Fruit fly (Drosophila melanogaster) whole organism, embryonic: ENCODE measurements around the gene Cyt-c-d.

ENCODE experiments used
- Ada2b ChIP-seq: fragments of 200-800 bp; sonication (Bioruptor generic); IDR thresholded peaks from 2 replicates; pipeline ENCODE4 v1.3.6; 2022; ENCODE audit warnings: missing biosample characterization, missing genetic modification characterization
- Aef1 ChIP-seq: fragments of 200-800 bp; sonication (Bioruptor generic); IDR thresholded peaks from 3 replicates; pipeline ENCODE4 v1.3.6; 2022; ENCODE audit warnings: missing biosample characterization, missing genetic modification characterization
- Atf6 ChIP-seq: fragments of 200-800 bp; sonication (Bioruptor generic); IDR thresholded peaks from 2 replicates; pipeline ENCODE4 v1.3.6; 2022; ENCODE audit warnings: missing biosample characterization, missing genetic modification characterization
- B-H1 ChIP-seq: fragments of 200-800 bp; sonication (Bioruptor generic); IDR thresholded peaks from 3 replicates; pipeline ENCODE4 v1.3.6; 2022; ENCODE audit warnings: missing biosample characterization, missing genetic modification characterization
- Bdp1 ChIP-seq: fragments of 200-800 bp; sonication (Bioruptor generic); optimal IDR thresholded peaks from 3 replicates; lab custom pipeline; 2016; ENCODE audit warnings: missing biosample characterization, missing genetic modification characterization
- CG10209 ChIP-seq: fragments of 200-800 bp; sonication (Bioruptor generic); optimal IDR thresholded peaks from 3 replicates; lab custom pipeline; 2017; ENCODE audit warnings: missing biosample characterization, mild to moderate bottlenecking, missing genetic modification characterization, missing genetic modification reagents
- CG10979 ChIP-seq: fragments of 200-800 bp; sonication (Bioruptor generic); optimal IDR thresholded peaks from 2 replicates; lab custom pipeline; 2018; ENCODE audit warnings: missing biosample characterization, mild to moderate bottlenecking, missing genetic modification characterization, moderate library complexity
- CG11093 ChIP-seq: fragments of 200-800 bp; sonication (Bioruptor generic); IDR thresholded peaks from 3 replicates; pipeline ENCODE4 v1.3.6; 2022; ENCODE audit warnings: missing biosample characterization, missing genetic modification characterization
- CG11398 ChIP-seq: fragments of 200-800 bp; sonication (Bioruptor generic); optimal IDR thresholded peaks from 2 replicates; lab custom pipeline; 2016; ENCODE audit warnings: missing biosample characterization, missing genetic modification characterization
- CG11504 ChIP-seq: fragments of 200-800 bp; sonication (Bioruptor generic); optimal IDR thresholded peaks from 3 replicates; lab custom pipeline; 2019; ENCODE audit warnings: missing biosample characterization, mild to moderate bottlenecking, missing genetic modification characterization, moderate library complexity
- CG12104 ChIP-seq: fragments of 200-800 bp; sonication (Bioruptor generic); optimal IDR thresholded peaks from 3 replicates; lab custom pipeline; 2016; ENCODE audit warnings: missing biosample characterization, missing genetic modification characterization
- CG15269 ChIP-seq: fragments of 200-800 bp; sonication (Bioruptor generic); optimal IDR thresholded peaks from 2 replicates; lab custom pipeline; 2018; ENCODE audit warnings: missing biosample characterization, mild to moderate bottlenecking, missing genetic modification characterization, moderate library complexity
- CG1647 ChIP-seq: fragments of 200-800 bp; sonication (Bioruptor generic); optimal IDR thresholded peaks from 3 replicates; lab custom pipeline; 2016; ENCODE audit warnings: missing biosample characterization, missing genetic modification characterization
- CG17361 ChIP-seq: fragments of 200-800 bp; sonication (Bioruptor generic); IDR thresholded peaks from 3 replicates; pipeline ENCODE4 v1.3.6; 2022; ENCODE audit warnings: missing biosample characterization, missing genetic modification characterization
- CG1792 ChIP-seq: fragments of 200-800 bp; sonication (Bioruptor generic); optimal IDR thresholded peaks from 2 replicates; lab custom pipeline; 2016; ENCODE audit warnings: missing biosample characterization, missing genetic modification characterization
- CG18011 ChIP-seq: fragments of 200-800 bp; sonication (Bioruptor generic); optimal IDR thresholded peaks from 2 replicates; lab custom pipeline; 2017; ENCODE audit warnings: missing biosample characterization, missing genetic modification characterization, mild to moderate bottlenecking, moderate library complexity, missing genotype
- CG18476 ChIP-seq: fragments of 200-800 bp; sonication (Bioruptor generic); optimal IDR thresholded peaks from 2 replicates; lab custom pipeline; 2016; ENCODE audit warnings: missing biosample characterization, mild to moderate bottlenecking, missing genetic modification characterization
- CG2199 ChIP-seq: fragments of 200-800 bp; sonication (Bioruptor generic); IDR thresholded peaks from 3 replicates; pipeline ENCODE4 v1.3.6; 2022; ENCODE audit warnings: missing biosample characterization, missing genetic modification characterization
- CG30431 ChIP-seq: fragments of 200-800 bp; sonication (Bioruptor generic); optimal IDR thresholded peaks from 2 replicates; lab custom pipeline; 2017; ENCODE audit warnings: missing biosample characterization, missing genetic modification characterization
- CG3407 ChIP-seq: fragments of 200-800 bp; sonication (Bioruptor generic); optimal IDR thresholded peaks from 2 replicates; lab custom pipeline; 2018; ENCODE audit warnings: missing biosample characterization, mild to moderate bottlenecking, missing genetic modification characterization
- CG34422 ChIP-seq: fragments of 200-800 bp; sonication (Bioruptor generic); IDR thresholded peaks from 3 replicates; pipeline ENCODE4 v1.3.6; 2022; ENCODE audit warnings: missing biosample characterization, missing genetic modification characterization
- CG4707 ChIP-seq: fragments of 200-800 bp; sonication (Bioruptor generic); optimal IDR thresholded peaks from 2 replicates; lab custom pipeline; 2018; ENCODE audit warnings: missing biosample characterization, mild to moderate bottlenecking, missing genetic modification characterization, moderate library complexity
- CG8944 ChIP-seq: fragments of 200-800 bp; sonication (Bioruptor generic); optimal IDR thresholded peaks from 3 replicates; lab custom pipeline; 2016; ENCODE audit warnings: missing biosample characterization, missing genetic modification characterization
- CG9215 ChIP-seq: fragments of 200-800 bp; sonication (Bioruptor generic); IDR thresholded peaks from 2 replicates; pipeline ENCODE4 v1.3.6; 2022; ENCODE audit warnings: missing biosample characterization, missing genetic modification characterization
- Camta ChIP-seq: fragments of 200-800 bp; sonication (Bioruptor generic); optimal IDR thresholded peaks from 2 replicates; lab custom pipeline; 2016; ENCODE audit warnings: missing biosample characterization, missing genetic modification characterization
- D19A ChIP-seq: fragments of 200-800 bp; optimal IDR thresholded peaks from 3 replicates; lab custom pipeline; 2019; ENCODE audit warnings: missing biosample characterization, mild to moderate bottlenecking, missing genetic modification characterization, moderate library complexity
- Dip3 ChIP-seq: fragments of 200-800 bp; sonication (Bioruptor generic); optimal IDR thresholded peaks from 3 replicates; lab custom pipeline; 2016; ENCODE audit warnings: missing biosample characterization, missing genetic modification characterization
- Dref ChIP-seq: fragments of 200-800 bp; sonication (Bioruptor generic); IDR thresholded peaks from 2 replicates; pipeline ENCODE4 v1.3.6; 2022; ENCODE audit warnings: missing biosample characterization, missing genetic modification characterization
- ERR ChIP-seq: fragments of 200-800 bp; sonication (Bioruptor generic); optimal IDR thresholded peaks from 2 replicates; lab custom pipeline; 2016; ENCODE audit warnings: missing biosample characterization, missing genetic modification characterization
- Elba2 ChIP-seq: fragments of 200-800 bp; sonication (Bioruptor generic); optimal IDR thresholded peaks from 3 replicates; lab custom pipeline; 2016; ENCODE audit warnings: missing biosample characterization, missing genetic modification characterization
- H15 ChIP-seq: fragments of 200-800 bp; sonication (Bioruptor generic); IDR thresholded peaks from 3 replicates; pipeline ENCODE4 v1.3.6; 2022; ENCODE audit warnings: missing biosample characterization, missing genetic modification characterization
- H2.0 ChIP-seq: fragments of 200-800 bp; sonication (Bioruptor generic); IDR thresholded peaks from 2 replicates; pipeline ENCODE4 v1.3.6; 2022; ENCODE audit warnings: missing biosample characterization, missing genetic modification characterization
- Hmr ChIP-seq: fragments of 200-800 bp; sonication (Bioruptor generic); optimal IDR thresholded peaks from 3 replicates; lab custom pipeline; 2017; ENCODE audit warnings: mild to moderate bottlenecking, missing biosample characterization, missing genetic modification reagents, missing genetic modification characterization
- Hmx ChIP-seq: fragments of 200-800 bp; sonication (Bioruptor generic); optimal IDR thresholded peaks from 2 replicates; lab custom pipeline; 2016; ENCODE audit warnings: missing biosample characterization, missing genetic modification characterization
- Mes4 ChIP-seq: fragments of 200-800 bp; sonication (Bioruptor generic); optimal IDR thresholded peaks from 2 replicates; lab custom pipeline; 2016; ENCODE audit warnings: missing biosample characterization, missing genetic modification characterization
- Mrtf ChIP-seq: fragments of 200-800 bp; sonication (Bioruptor generic); IDR thresholded peaks from 3 replicates; pipeline ENCODE4 v1.3.6; 2022; ENCODE audit warnings: missing biosample characterization, missing genetic modification characterization
- Rx ChIP-seq: fragments of 200-800 bp; sonication (Bioruptor generic); IDR thresholded peaks from 2 replicates; pipeline ENCODE4 v1.3.6; 2022; ENCODE audit warnings: missing biosample characterization, missing genetic modification characterization
- Sox100B ChIP-seq: fragments of 200-800 bp; sonication (Bioruptor generic); optimal IDR thresholded peaks from 3 replicates; lab custom pipeline; 2018; ENCODE audit warnings: missing biosample characterization, mild to moderate bottlenecking, missing genetic modification characterization
- Tbp ChIP-seq: fragments of >200 bp; optimal IDR thresholded peaks from 2 replicates; lab custom pipeline; 2018; ENCODE audit warnings: missing biosample characterization, missing genetic modification characterization
- abd-A ChIP-seq: fragments of 200-800 bp; sonication (Bioruptor generic); optimal IDR thresholded peaks from 3 replicates; lab custom pipeline; 2019; ENCODE audit warnings: missing biosample characterization, mild to moderate bottlenecking, missing genetic modification characterization, moderate library complexity
- chm ChIP-seq: fragments of 200-800 bp; sonication (Bioruptor generic); IDR thresholded peaks from 2 replicates; pipeline ENCODE4 v1.3.6; 2022; ENCODE audit warnings: missing biosample characterization, missing genetic modification characterization
- danr ChIP-seq: fragments of 200-800 bp; sonication (Bioruptor generic); IDR thresholded peaks from 2 replicates; pipeline ENCODE4 v1.3.6; 2022; ENCODE audit warnings: missing biosample characterization, missing genetic modification characterization
- fd102C ChIP-seq: fragments of 200-800 bp; sonication (Bioruptor generic); optimal IDR thresholded peaks from 2 replicates; lab custom pipeline; 2018; ENCODE audit warnings: missing biosample characterization, mild to moderate bottlenecking, missing genetic modification characterization, moderate library complexity
- h ChIP-seq: fragments of >200 bp; optimal IDR thresholded peaks from 2 replicates; lab custom pipeline; 2017
- hkb ChIP-seq, 2 experiments: fragments of 200-800 bp in 1 of 2; fragments of >200 bp in 1 of 2; sonication (Bioruptor generic) in 1 of 2; IDR thresholded peaks in 1 of 2; optimal IDR thresholded peaks in 1 of 2; 2 replicates each; pipeline versions ENCODE4 v1.3.6 to Lab custom; 2017 to 2022; ENCODE audit warnings: missing biosample characterization in 1 of 2, missing genetic modification characterization in 1 of 2
- jumu ChIP-seq: fragments of 200-800 bp; sonication (Bioruptor generic); optimal IDR thresholded peaks from 3 replicates; lab custom pipeline; 2016; ENCODE audit warnings: missing biosample characterization, missing genetic modification characterization
- odd ChIP-seq: fragments of 200-800 bp; sonication (Bioruptor generic); optimal IDR thresholded peaks from 2 replicates; lab custom pipeline; 2017; ENCODE audit warnings: missing biosample characterization, mild to moderate bottlenecking, missing genetic modification characterization
- salm ChIP-seq: fragments of 200-800 bp; sonication (Bioruptor generic); optimal IDR thresholded peaks from 2 replicates; lab custom pipeline; 2018; ENCODE audit warnings: missing biosample characterization, mild to moderate bottlenecking, missing genetic modification characterization
- shn ChIP-seq: fragments of 200-800 bp; sonication (Bioruptor generic); optimal IDR thresholded peaks from 3 replicates; lab custom pipeline; 2016; ENCODE audit warnings: missing biosample characterization, missing genetic modification characterization
- sug ChIP-seq: fragments of 200-800 bp; optimal IDR thresholded peaks from 2 replicates; lab custom pipeline; 2019; ENCODE audit warnings: missing biosample characterization, mild to moderate bottlenecking, missing genetic modification characterization, moderate library complexity
- tio ChIP-seq: fragments of 200-800 bp; sonication (Bioruptor generic); optimal IDR thresholded peaks from 2 replicates; lab custom pipeline; 2017; ENCODE audit warnings: missing biosample characterization, missing genetic modification characterization, inconsistent platforms
- tup ChIP-seq: fragments of 200-800 bp; sonication (Bioruptor generic); optimal IDR thresholded peaks from 2 replicates; lab custom pipeline; 2016; ENCODE audit warnings: missing biosample characterization, mild to moderate bottlenecking, missing genetic modification characterization, moderate library complexity
- yki ChIP-seq: fragments of >200 bp; optimal IDR thresholded peaks from 3 replicates; lab custom pipeline; 2018

The Cyt-c-d gene

DNA sequence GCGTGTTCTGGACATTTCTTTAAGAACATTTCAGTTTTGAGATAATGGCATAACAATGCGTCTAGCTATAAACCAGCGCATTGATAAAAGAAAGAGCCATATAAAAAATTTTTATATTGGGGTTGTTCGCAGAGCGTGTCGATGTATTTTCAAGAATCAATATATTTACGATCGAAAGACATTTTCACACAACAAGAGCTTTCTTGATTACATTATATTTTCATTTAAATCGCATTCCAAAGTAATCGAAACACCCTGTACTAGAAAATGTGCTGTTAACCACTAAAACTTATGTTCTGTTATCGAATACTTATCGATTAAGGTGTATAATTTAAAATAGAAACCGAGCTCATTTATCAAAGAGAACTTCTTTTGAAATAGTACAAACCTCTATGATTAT is 11.9 kb upstream of the Cyt-c-d start (continued):
- TF ChIP-seq Elba2: no peak
- TF ChIP-seq CG9215 (GFP tag; lab: Robert Waterston, UW): no peak
- TF ChIP-seq CG30431 (GFP tag; lab: Kevin White, UChicago): no peak
- TF ChIP-seq CG1792 (GFP tag; lab: Kevin White, UChicago): no peak
- no peak for TF ChIP-seq chm (GFP tag; lab: Robert Waterston, UW)
- TF ChIP-seq Rx (GFP tag; lab: Robert Waterston, UW): no peak
- peak; percentile 44; the same call in 1 of the 2 replicates for TF ChIP-seq Atf6 (GFP tag; lab: Robert Waterston, UW)
- no peak for TF ChIP-seq CG34422 (GFP tag; lab: Robert Waterston, UW)
- peak; percentile 35 for TF ChIP-seq CG18476 (GFP tag; lab: Kevin White, UChicago)
- peak; percentile 35 for TF ChIP-seq CG10209
- no peak for TF ChIP-seq Mes4 (GFP tag; lab: Kevin White, UChicago)
- TF ChIP-seq fd102C (GFP tag; lab: Kevin White, UChicago): no peak
- no peak for TF ChIP-seq odd (GFP tag; lab: Kevin White, UChicago)
- TF ChIP-seq h (lab: Kevin White, UChicago): no peak
- TF ChIP-seq CG8944 (GFP tag; lab: Kevin White, UChicago): no peak
- TF ChIP-seq Mrtf (GFP tag; lab: Robert Waterston, UW): no peak
- TF ChIP-seq Hmr (GFP tag; lab: Kevin White, UChicago): peak; percentile 34
- peak; percentile 23 for TF ChIP-seq CG1647
- no peak for TF ChIP-seq CG3407 (GFP tag; lab: Kevin White, UChicago)
- no peak for TF ChIP-seq CG2199
- no peak for TF ChIP-seq Hmx (GFP tag; lab: Kevin White, UChicago)
- no peak for TF ChIP-seq H15 (GFP tag; lab: Robert Waterston, UW)
- peak; percentile 63 for TF ChIP-seq CG15269 (tag; lab: Kevin White, UChicago)
- TF ChIP-seq CG11398 (GFP tag; lab: Kevin White, UChicago): no peak
- TF ChIP-seq abd-A (tag; lab: Kevin White, UChicago): no peak
- TF ChIP-seq danr (GFP tag; lab: Robert Waterston, UW): no peak
- no peak for TF ChIP-seq CG17361 (GFP tag; lab: Robert Waterston, UW)
- TF ChIP-seq CG11504 (tag; lab: Kevin White, UChicago): no peak
- no peak for TF ChIP-seq shn (GFP tag; lab: Kevin White, UChicago)
- TF ChIP-seq jumu: peak; percentile 27
- TF ChIP-seq sug (tag; lab: Kevin White, UChicago): peak; percentile 44
- TF ChIP-seq CG18011 (GFP tag; lab: Kevin White, UChicago): no peak
- TF ChIP-seq D19A (tag; lab: Kevin White, UChicago): no peak
- TF ChIP-seq B-H1 (GFP tag; lab: Robert Waterston, UW): no peak
- peak; percentile 22; the same call in 1 of the 3 replicates for TF ChIP-seq Aef1
- no peak for TF ChIP-seq CG10979 (tag; lab: Kevin White, UChicago)
- TF ChIP-seq CG11093 (GFP tag; lab: Robert Waterston, UW): no peak
- no peak for TF ChIP-seq ERR
- no peak for TF ChIP-seq Bdp1 (GFP tag; lab: Kevin White, UChicago)
- no peak for TF ChIP-seq hkb (optimal IDR thresholded peaks at IDR 0.05; lab: Kevin White, UChicago)
- TF ChIP-seq hkb (GFP tag; IDR thresholded peaks at IDR 0.05; lab: Robert Waterston, UW): peak; percentile 69
- peak; percentile 59 for TF ChIP-seq Dref (GFP tag; lab: Robert Waterston, UW)
- TF ChIP-seq Dip3 (GFP tag; lab: Kevin White, UChicago): peak; percentile 40
- TF ChIP-seq tup (GFP tag; lab: Kevin White, UChicago): no peak
- TF ChIP-seq Tbp: no peak
- no peak for TF ChIP-seq Sox100B (GFP tag; lab: Kevin White, UChicago)
- TF ChIP-seq salm (tag; lab: Kevin White, UChicago): no peak
- peak; percentile 43 for TF ChIP-seq CG12104 (GFP tag; lab: Kevin White, UChicago)
- TF ChIP-seq tio (GFP tag; lab: Kevin White, UChicago): peak; percentile 49
- TF ChIP-seq Ada2b (GFP tag; lab: Robert Waterston, UW): peak; percentile 58; the same call in 1 of the 2 replicates
- no peak for TF ChIP-seq H2.0 (GFP tag; lab: Robert Waterston, UW)
- peak; percentile 53 for TF ChIP-seq Camta
- no peak for TF ChIP-seq yki (lab: Kevin White, UChicago)
- no peak for TF ChIP-seq CG4707 (GFP tag; lab: Kevin White, UChicago)
